Worm (Caenorhabditis elegans): Measurements from ENCODE around the gene EEED8.3.

The EEED8.3 gene

DNA sequence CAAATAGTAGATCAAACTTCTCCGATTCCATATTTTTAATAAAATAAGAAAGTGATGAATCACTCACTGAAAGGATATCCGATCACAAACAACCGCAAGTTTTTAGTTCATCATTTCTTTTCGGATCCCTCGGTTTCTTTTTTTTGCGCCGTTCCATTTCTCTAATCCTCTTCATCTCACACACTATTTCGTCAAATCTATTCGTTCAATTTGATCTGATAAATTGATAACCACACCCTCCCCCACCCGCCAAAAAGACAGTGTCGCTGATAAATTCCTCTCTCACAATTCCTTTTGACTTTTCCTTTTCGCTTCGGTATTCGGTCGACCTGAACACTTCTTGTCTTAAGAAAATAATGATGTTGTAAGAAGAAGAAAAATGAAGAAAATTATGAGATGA is 45.5 kb downstream of the EEED8.3 start (continued):
- TF ChIP-seq unc-30 (tag; optimal IDR thresholded peaks at IDR 0.05) (no peak), lir-3 (tag; optimal IDR thresholded peaks at IDR 0.05; ENCODE audit: poor library complexity) (no peak), nhr-47 (tag; optimal IDR thresholded peaks at IDR 0.05) (no peak), nhr-28 (tag; optimal IDR thresholded peaks at IDR 0.05) (no peak), lsy-2 (tag; optimal IDR thresholded peaks at IDR 0.05) (no peak), fkh-10 (GFP tag; optimal IDR thresholded peaks at IDR 0.05) (no peak), ama-1 (optimal IDR thresholded peaks at IDR 0.05) (no peak), aha-1 (tag; optimal IDR thresholded peaks at IDR 0.05) (no peak), ztf-4 (tag; optimal IDR thresholded peaks at IDR 0.05) (no peak), pax-3 (tag; optimal IDR thresholded peaks at IDR 0.05) (no peak), nhr-85 (tag) (peak; percentile 3), ets-5 (GFP tag; IDR thresholded peaks at IDR 0.05) (no peak), ztf-11 (tag; optimal IDR thresholded peaks at IDR 0.05) (no peak), mab-9 (GFP tag; IDR thresholded peaks at IDR 0.05) (no peak), blmp-1 (tag; optimal IDR thresholded peaks at IDR 0.05) (peak; percentile 90)

DNA sequence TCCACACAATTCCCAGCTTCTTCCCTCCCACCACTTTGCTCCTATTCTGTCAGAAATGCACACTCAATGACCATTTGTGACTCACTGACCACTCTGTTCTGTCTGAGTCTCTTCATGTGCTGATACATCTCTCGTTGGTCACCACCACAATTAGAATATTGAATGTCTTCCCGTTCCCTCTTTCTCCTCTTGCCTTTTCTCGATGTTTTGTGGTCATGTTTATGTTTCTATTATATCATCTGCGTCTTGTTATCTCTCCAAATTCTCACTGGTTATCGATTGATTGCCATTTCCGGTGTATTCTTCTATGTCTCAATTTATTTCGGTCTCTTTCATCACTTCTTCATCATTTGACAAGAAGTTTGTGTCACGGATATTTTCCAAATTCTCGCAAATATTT is 46.8 kb downstream of the EEED8.3 start:
- TF ChIP-seq pag-3 (tag; optimal IDR thresholded peaks at IDR 0.05; ENCODE audit: borderline replicate concordance, insufficient read depth): no peak
- no peak for TF ChIP-seq unc-62 (GFP tag; optimal IDR thresholded peaks at IDR 0.05)
- TF ChIP-seq nhr-90 (tag; optimal IDR thresholded peaks at IDR 0.05; ENCODE audit: poor library complexity): no peak
- TF ChIP-seq xbp-1 (tag; optimal IDR thresholded peaks at IDR 0.05): no peak
- no peak for TF ChIP-seq efl-1 (optimal IDR thresholded peaks at IDR 0.05)
- no peak for TF ChIP-seq efl-1 (GFP tag; optimal IDR thresholded peaks at IDR 0.05 in 1 of 2)
- peak; percentile 62 for TF ChIP-seq blmp-1 (tag; optimal IDR thresholded peaks at IDR 0.05)
- peak; percentile 15 for TF ChIP-seq lin-14 (GFP tag; optimal IDR thresholded peaks at IDR 0.05)
- no peak for TF ChIP-seq nhr-20 (tag; optimal IDR thresholded peaks at IDR 0.05)
- no peak for TF ChIP-seq jun-1 (tag; optimal IDR thresholded peaks at IDR 0.05)
- TF ChIP-seq sox-4 (tag; optimal IDR thresholded peaks at IDR 0.05): no peak
- no peak for TF ChIP-seq unc-98 (GFP tag; IDR thresholded peaks at IDR 0.05)
- TF ChIP-seq ceh-88 (GFP tag; IDR thresholded peaks at IDR 0.05): no peak
- peak; percentile 33 for TF ChIP-seq nhr-85 (tag)
- TF ChIP-seq nhr-19 (GFP tag; conservative IDR thresholded peaks at IDR 0.05): no peak
- no peak for TF ChIP-seq nhr-47 (tag; optimal IDR thresholded peaks at IDR 0.05)
- TF ChIP-seq zag-1 (tag; optimal IDR thresholded peaks at IDR 0.05): no peak
- TF ChIP-seq ztf-11 (tag; optimal IDR thresholded peaks at IDR 0.05): no peak
- TF ChIP-seq nhr-84 (tag; optimal IDR thresholded peaks at IDR 0.05): no peak
- peak in 1 of 6 experiments; percentile 43 for TF ChIP-seq elt-3 (tag; optimal IDR thresholded peaks at IDR 0.05)
- TF ChIP-seq tbx-2 (tag; optimal IDR thresholded peaks at IDR 0.05): no peak
- TF ChIP-seq alr-1 (tag; optimal IDR thresholded peaks at IDR 0.05; ENCODE audit: borderline replicate concordance): no peak

DNA sequence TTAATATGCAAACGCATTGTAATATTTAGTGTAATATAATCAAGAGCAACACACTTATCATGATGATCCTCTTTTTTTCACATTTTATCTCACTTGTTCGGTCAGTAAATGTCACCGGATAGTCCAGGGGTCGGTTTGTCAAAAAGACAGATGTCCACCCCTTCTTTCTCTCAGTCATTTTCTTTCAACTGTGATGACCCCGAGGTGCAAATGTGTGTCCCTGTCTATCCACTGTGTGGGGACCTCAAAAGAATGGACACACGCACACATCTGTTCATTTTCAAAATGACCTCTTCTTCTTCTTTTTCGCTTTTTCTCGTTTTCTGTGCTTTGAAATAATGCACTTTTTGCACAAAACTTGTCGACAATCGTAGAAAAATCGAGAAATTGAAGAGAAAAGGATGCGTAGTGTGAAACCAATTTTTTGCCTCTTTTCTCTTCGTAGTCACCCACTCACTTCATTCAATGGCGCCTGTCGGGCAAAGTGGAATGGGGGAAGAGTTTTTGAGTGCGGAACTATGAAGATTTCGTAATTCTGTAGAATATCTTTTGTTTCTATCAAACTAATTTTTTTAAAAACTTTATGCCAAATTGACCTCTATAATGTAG is 49.7 kb downstream of the EEED8.3 start:
- TF ChIP-seq elt-3 (tag; optimal IDR thresholded peaks at IDR 0.05) (no peak), fkh-8 (tag; optimal IDR thresholded peaks at IDR 0.05) (no peak), efl-1 (optimal IDR thresholded peaks at IDR 0.05) (peak in 1 of 2 experiments; percentile 4), efl-1 (GFP tag; optimal IDR thresholded peaks at IDR 0.05 in 1 of 2) (peak in 1 of 2 experiments; percentile 86), ztf-11 (tag; optimal IDR thresholded peaks at IDR 0.05) (no peak), dsc-1 (tag; optimal IDR thresholded peaks at IDR 0.05) (peak; percentile 24), lsy-2 (tag; optimal IDR thresholded peaks at IDR 0.05) (peak; percentile 4 to 9), nhr-85 (tag) (no peak), pax-3 (tag; optimal IDR thresholded peaks at IDR 0.05) (no peak), hlh-17 (GFP tag; optimal IDR thresholded peaks at IDR 0.05; ENCODE audit: borderline replicate concordance) (no peak), pqm-1 (tag; optimal IDR thresholded peaks at IDR 0.05) (no peak), mab-9 (GFP tag; IDR thresholded peaks at IDR 0.05) (no peak), nhr-71 (tag; optimal IDR thresholded peaks at IDR 0.05) (peak; percentile 7), C04F5.9 (tag; optimal IDR thresholded peaks at IDR 0.05) (no peak), ama-1 (optimal IDR thresholded peaks at IDR 0.05) (no peak), C34B4.2 (tag; optimal IDR thresholded peaks at IDR 0.05) (no peak), sox-4 (tag; optimal IDR thresholded peaks at IDR 0.05) (no peak), nhr-90 (tag; optimal IDR thresholded peaks at IDR 0.05; ENCODE audit: poor library complexity) (no peak), nhr-77 (tag; optimal IDR thresholded peaks at IDR 0.05) (no peak), unc-62 (GFP tag; optimal IDR thresholded peaks at IDR 0.05) (no peak), mep-1 (tag; optimal IDR thresholded peaks at IDR 0.05) (no peak), rnt-1 (tag; optimal IDR thresholded peaks at IDR 0.05) (peak; percentile 6), hpl-2 (GFP tag; optimal IDR thresholded peaks at IDR 0.05) (no peak), lin-39 (tag; optimal IDR thresholded peaks at IDR 0.05) (no peak), nhr-28 (tag; optimal IDR thresholded peaks at IDR 0.05) (no peak), nhr-47 (tag; optimal IDR thresholded peaks at IDR 0.05) (no peak), ceh-8 (GFP tag; optimal IDR thresholded peaks at IDR 0.05) (no peak), ceh-88 (GFP tag; IDR thresholded peaks at IDR 0.05) (no peak), zip-4 (GFP tag; optimal IDR thresholded peaks at IDR 0.05) (no peak)

All from whole organism, L1 larva.